Worm (Caenorhabditis elegans) whole organism, L1 larva: Measurements from ENCODE around the gene F47D12.7.

ENCODE experiments used
- C16A3.4 ChIP-seq: fragments of 150-350 bp; optimal IDR thresholded peaks from 2 replicates; lab custom pipeline; 2014; ENCODE audit warnings: missing biosample characterization, missing genetic modification characterization
- C34B4.2 ChIP-seq: sonication (generic microtip); optimal IDR thresholded peaks from 2 replicates; lab custom pipeline; 2017; ENCODE audit warnings: mild to moderate bottlenecking, missing genetic modification characterization, missing compliant biosample characterization
- alr-1 ChIP-seq: fragments of 200-800 bp; sonication (Bioruptor generic); optimal IDR thresholded peaks from 2 replicates; lab custom pipeline; 2018; ENCODE audit warnings: borderline replicate concordance, mild to moderate bottlenecking, missing genetic modification characterization, missing compliant biosample characterization
- ama-1 ChIP-seq: fragments of 150-350 bp; optimal IDR thresholded peaks from 2 replicates; lab custom pipeline; 2014
- ceh-82 ChIP-seq, 3 experiments: fragments of 150-350 bp in 1 of 3; sonication (generic microtip) in 2 of 3; optimal IDR thresholded peaks; 2 replicates each; lab custom pipeline; 2014 to 2017; ENCODE audit warnings: missing biosample characterization in 3 of 3, missing genetic modification characterization in 3 of 3
- ceh-90 ChIP-seq: sonication (generic microtip); optimal IDR thresholded peaks from 2 replicates; lab custom pipeline; 2016; ENCODE audit warnings: missing genetic modification characterization, missing compliant biosample characterization
- dpl-1 ChIP-seq, 3 experiments: fragments of 150-350 bp in 2 of 3; sonication (generic microtip) in 1 of 3; optimal IDR thresholded peaks; 2 replicates each; lab custom pipeline; 2014 to 2017; ENCODE audit warnings: missing biosample characterization in 3 of 3, missing genetic modification characterization in 3 of 3, missing genetic modification reagents in 3 of 3
- dsc-1 ChIP-seq: sonication (generic microtip); optimal IDR thresholded peaks from 2 replicates; lab custom pipeline; 2016; ENCODE audit warnings: mild to moderate bottlenecking, missing genetic modification characterization, missing compliant biosample characterization
- efl-1 ChIP-seq, 4 experiments: fragments of 150-350 bp; optimal IDR thresholded peaks in 3 of 4; peaks in 1 of 4; 1 replicate in 1 of 4; 2 replicates in 3 of 4; lab custom pipeline; 2014; ENCODE audit warnings: missing biosample characterization in 2 of 4, missing genetic modification characterization in 2 of 4, missing genetic modification reagents in 2 of 4
- egl-13 ChIP-seq: sonication (generic microtip); optimal IDR thresholded peaks from 2 replicates; lab custom pipeline; 2016; ENCODE audit warnings: missing genotype, missing genetic modification reagents, missing genetic modification characterization, missing compliant biosample characterization
- elt-2 ChIP-seq: sonication (generic microtip); optimal IDR thresholded peaks from 2 replicates; lab custom pipeline; 2016; ENCODE audit warnings: missing genetic modification characterization, mild to moderate bottlenecking, inconsistent platforms, missing compliant biosample characterization, missing genetic modification reagents
- elt-3 ChIP-seq, 6 experiments: fragments of 150-350 bp in 1 of 6; sonication (generic microtip); optimal IDR thresholded peaks; 2 replicates each; lab custom pipeline; 2017 to 2018; ENCODE audit warnings: missing biosample characterization in 6 of 6, missing genetic modification characterization in 6 of 6, inconsistent platforms in 1 of 6
- fkh-10 ChIP-seq: sonication (generic microtip); optimal IDR thresholded peaks from 2 replicates; lab custom pipeline; 2017; ENCODE audit warnings: missing biosample characterization, missing genetic modification reagents, missing genetic modification characterization
- fkh-4 ChIP-seq: sonication (generic microtip); optimal IDR thresholded peaks from 2 replicates; lab custom pipeline; 2016; ENCODE audit warnings: missing compliant biosample characterization, missing genetic modification characterization, borderline replicate concordance
- fos-1 ChIP-seq: fragments of 150-350 bp; optimal IDR thresholded peaks from 2 replicates; lab custom pipeline; 2014; ENCODE audit warnings: missing biosample characterization, missing genetic modification characterization
- hlh-4 ChIP-seq: sonication (generic microtip); optimal IDR thresholded peaks from 2 replicates; lab custom pipeline; 2016; ENCODE audit warnings: mild to moderate bottlenecking, missing genetic modification characterization, missing compliant biosample characterization
- isw-1 ChIP-seq: fragments of 200-800 bp; sonication (Bioruptor generic); IDR thresholded peaks from 2 replicates; pipeline ENCODE4 v1.3.6; 2022; ENCODE audit warnings: missing genetic modification characterization, missing compliant biosample characterization
- lin-13 ChIP-seq: fragments of 150-350 bp; optimal IDR thresholded peaks from 2 replicates; lab custom pipeline; 2014; ENCODE audit warnings: missing biosample characterization, missing genetic modification reagents, missing genetic modification characterization
- lin-14 ChIP-seq: fragments of 200-800 bp; sonication (Bioruptor generic); optimal IDR thresholded peaks from 2 replicates; lab custom pipeline; 2018; ENCODE audit warnings: mild to moderate bottlenecking, missing genetic modification characterization, moderate library complexity, missing compliant biosample characterization
- lin-15B ChIP-seq: fragments of 150-350 bp; sonication (generic microtip); optimal IDR thresholded peaks from 3 replicates; lab custom pipeline; 2014; ENCODE audit warnings: missing biosample characterization, missing genetic modification characterization
- lin-35 ChIP-seq, 2 experiments: fragments of 150-350 bp; optimal IDR thresholded peaks; 2 replicates each; lab custom pipeline; 2014; ENCODE audit warnings: missing biosample characterization in 2 of 2, missing genetic modification characterization in 2 of 2, missing genetic modification reagents in 2 of 2
- lin-39 ChIP-seq: fragments of 150-350 bp; optimal IDR thresholded peaks from 2 replicates; lab custom pipeline; 2014; ENCODE audit warnings: missing biosample characterization, missing genetic modification reagents, missing genetic modification characterization
- lir-3 ChIP-seq: sonication (generic microtip); optimal IDR thresholded peaks from 2 replicates; lab custom pipeline; 2016; ENCODE audit warnings: mild to moderate bottlenecking, missing genetic modification characterization, moderate library complexity, missing compliant biosample characterization; ENCODE audit not compliant: poor library complexity
- lsy-2 ChIP-seq, 2 experiments: fragments of 150-350 bp; optimal IDR thresholded peaks; 2 replicates each; lab custom pipeline; 2014; ENCODE audit warnings: missing biosample characterization in 2 of 2, missing genetic modification characterization in 2 of 2
- mdl-1 ChIP-seq, 2 experiments: fragments of 150-350 bp; optimal IDR thresholded peaks; 2 replicates each; lab custom pipeline; 2014 to 2017; ENCODE audit warnings: missing biosample characterization in 2 of 2, missing genetic modification characterization in 2 of 2, inconsistent platforms in 1 of 2
- mep-1 ChIP-seq: fragments of 150-350 bp; optimal IDR thresholded peaks from 2 replicates; lab custom pipeline; 2014; ENCODE audit warnings: missing biosample characterization, missing genetic modification characterization
- nhr-12 ChIP-seq: sonication (generic microtip); optimal IDR thresholded peaks from 2 replicates; lab custom pipeline; 2017; ENCODE audit warnings: missing biosample characterization, missing genetic modification characterization
- nhr-19 ChIP-seq: fragments of 200-800 bp; sonication (Bioruptor generic); conservative IDR thresholded peaks from 2 replicates; pipeline ENCODE4 v1.3.6; 2022; ENCODE audit warnings: missing genetic modification characterization, missing compliant biosample characterization
- nhr-20 ChIP-seq: sonication (generic microtip); optimal IDR thresholded peaks from 2 replicates; lab custom pipeline; 2016; ENCODE audit warnings: mild to moderate bottlenecking, missing genetic modification characterization, missing compliant biosample characterization
- nhr-237 ChIP-seq: fragments of 150-350 bp; optimal IDR thresholded peaks from 2 replicates; lab custom pipeline; 2014; ENCODE audit warnings: missing biosample characterization, missing genetic modification characterization
- nhr-28 ChIP-seq: fragments of 150-350 bp; optimal IDR thresholded peaks from 2 replicates; lab custom pipeline; 2014; ENCODE audit warnings: missing biosample characterization, missing genetic modification characterization
- nhr-47 ChIP-seq: sonication (generic microtip); optimal IDR thresholded peaks from 2 replicates; lab custom pipeline; 2016; ENCODE audit warnings: mild to moderate bottlenecking, missing genetic modification characterization, moderate library complexity, missing compliant biosample characterization
- nhr-71 ChIP-seq: sonication (generic microtip); optimal IDR thresholded peaks from 2 replicates; lab custom pipeline; 2016; ENCODE audit warnings: mild to moderate bottlenecking, missing genetic modification characterization, moderate library complexity, missing compliant biosample characterization
- nhr-76 ChIP-seq: sonication (generic microtip); optimal IDR thresholded peaks from 2 replicates; lab custom pipeline; 2017; ENCODE audit warnings: missing biosample characterization, missing genetic modification characterization
- nhr-85 ChIP-seq: sonication (generic microtip); peaks from one replicate; lab custom pipeline; 2016; ENCODE audit warnings: missing genetic modification characterization, inconsistent platforms, missing compliant biosample characterization
- pax-3 ChIP-seq: fragments of 200-800 bp; sonication (Bioruptor generic); optimal IDR thresholded peaks from 2 replicates; lab custom pipeline; 2018; ENCODE audit warnings: mild to moderate bottlenecking, missing genetic modification characterization, moderate library complexity, missing compliant biosample characterization
- pqm-1 ChIP-seq: sonication (generic microtip); optimal IDR thresholded peaks from 3 replicates; lab custom pipeline; 2017; ENCODE audit warnings: missing biosample characterization, missing genetic modification characterization
- rnt-1 ChIP-seq: sonication (generic microtip); optimal IDR thresholded peaks from 2 replicates; lab custom pipeline; 2016; ENCODE audit warnings: mild to moderate bottlenecking, missing genetic modification characterization, moderate library complexity, missing compliant biosample characterization
- skn-1 ChIP-seq: fragments of 150-350 bp; optimal IDR thresholded peaks from 2 replicates; lab custom pipeline; 2014; ENCODE audit warnings: missing biosample characterization, missing genetic modification characterization
- snpc-4 ChIP-seq: fragments of 150-350 bp; optimal IDR thresholded peaks from 2 replicates; lab custom pipeline; 2014; ENCODE audit warnings: missing biosample characterization, missing genetic modification characterization
- swsn-7 ChIP-seq: sonication (generic microtip); optimal IDR thresholded peaks from 2 replicates; lab custom pipeline; 2016; ENCODE audit warnings: missing genetic modification characterization, missing compliant biosample characterization
- tbx-2 ChIP-seq: sonication (generic microtip); optimal IDR thresholded peaks from 2 replicates; lab custom pipeline; 2016; ENCODE audit warnings: missing genetic modification characterization, missing compliant biosample characterization
- unc-86 ChIP-seq: sonication (generic microtip); optimal IDR thresholded peaks from 2 replicates; lab custom pipeline; 2016; ENCODE audit warnings: missing genetic modification characterization, missing compliant biosample characterization
- xbp-1 ChIP-seq: sonication (generic microtip); optimal IDR thresholded peaks from 2 replicates; lab custom pipeline; 2016; ENCODE audit warnings: missing genetic modification characterization, missing compliant biosample characterization
- zag-1 ChIP-seq: fragments of 150-350 bp; optimal IDR thresholded peaks from 2 replicates; lab custom pipeline; 2014; ENCODE audit warnings: missing biosample characterization, missing genetic modification characterization
- zip-4 ChIP-seq: fragments of 200-800 bp; sonication (Bioruptor generic); optimal IDR thresholded peaks from 2 replicates; lab custom pipeline; 2018; ENCODE audit warnings: mild to moderate bottlenecking, missing genetic modification characterization, moderate library complexity, missing compliant biosample characterization
- ztf-11 ChIP-seq, 2 experiments: sonication (generic microtip); optimal IDR thresholded peaks; 2 replicates each; lab custom pipeline; 2016 to 2017; ENCODE audit warnings: missing genetic modification characterization in 2 of 2, missing biosample characterization in 1 of 2, missing compliant biosample characterization in 1 of 2
- ztf-4 ChIP-seq: fragments of 150-350 bp; optimal IDR thresholded peaks from 2 replicates; lab custom pipeline; 2014; ENCODE audit warnings: missing biosample characterization, missing genetic modification characterization

The F47D12.7 gene

ce11 chrIII:6295972-6296700, at the start of gene F47D12.7:
Gene F47D12.7, minus strand, starts transcription at chrIII:6296022.
- no peak for TF ChIP-seq dsc-1 (tag; lab: Kevin White, UChicago)
- TF ChIP-seq egl-13 (tag; lab: Kevin White, UChicago) = no peak
- TF ChIP-seq zag-1 = no peak
- TF ChIP-seq lin-14 (GFP tag; lab: Kevin White, UChicago) = no peak
- no peak for TF ChIP-seq pqm-1
- TF ChIP-seq fkh-10 (GFP tag; lab: Kevin White, UChicago) = no peak
- TF ChIP-seq nhr-85 (tag; lab: Kevin White, UChicago) = no peak
- no peak for TF ChIP-seq pax-3
- no peak for TF ChIP-seq nhr-19
- TF ChIP-seq elt-2 = no peak
- TF ChIP-seq ztf-11 (tag; optimal IDR thresholded peaks at IDR 0.05; lab: Kevin White, UChicago) = no peak
- no peak for TF ChIP-seq ztf-4 (tag; lab: Kevin White, UChicago)
- TF ChIP-seq ceh-82 (tag; optimal IDR thresholded peaks at IDR 0.05; lab: Kevin White, UChicago) = no peak
- TF ChIP-seq alr-1 (tag; lab: Kevin White, UChicago) = no peak
- no peak for TF ChIP-seq nhr-71 (tag; lab: Kevin White, UChicago)
- TF ChIP-seq xbp-1 (tag; lab: Kevin White, UChicago) = no peak

- TF ChIP-seq dpl-1 (GFP tag; optimal IDR thresholded peaks at IDR 0.05; lab: Kevin White, UChicago) (peak; percentile 68 to 79 (median 78)), efl-1 (optimal IDR thresholded peaks at IDR 0.05; lab: Kevin White, UChicago) (peak; percentile 85 to 86), efl-1 (GFP tag; optimal IDR thresholded peaks at IDR 0.05 in 1 of 2; lab: Kevin White, UChicago) (peak; percentile 75 to 97), nhr-12 (tag; lab: Kevin White, UChicago) (no peak), lin-13 (GFP tag; lab: Kevin White, UChicago) (peak; percentile 90), fkh-10 (GFP tag; lab: Kevin White, UChicago) (peak; percentile 12), fos-1 (tag; lab: Kevin White, UChicago) (peak; percentile 87), nhr-237 (peak; percentile 52), C16A3.4 (peak; percentile 94), ceh-82 (tag; optimal IDR thresholded peaks at IDR 0.05; lab: Kevin White, UChicago) (peak; percentile 76 to 85 (median 79)), nhr-20 (peak; percentile 94), C34B4.2 (tag; lab: Kevin White, UChicago) (no peak), nhr-76 (tag; lab: Kevin White, UChicago) (no peak), pax-3 (peak; percentile 30), lir-3 (tag; lab: Kevin White, UChicago) (peak; percentile 51), ceh-90 (tag; lab: Kevin White, UChicago) (peak; percentile 21), tbx-2 (tag; lab: Kevin White, UChicago) (peak; percentile 81), rnt-1 (tag; lab: Kevin White, UChicago) (peak; percentile 93), unc-86 (tag; lab: Kevin White, UChicago) (peak; percentile 78), mdl-1 (tag; optimal IDR thresholded peaks at IDR 0.05; lab: Kevin White, UChicago) (peak in 1 of 2 experiments; percentile 79), fkh-4 (tag; lab: Kevin White, UChicago) (peak; percentile 44), hlh-4 (tag; lab: Kevin White, UChicago) (no peak), skn-1 (tag; lab: Kevin White, UChicago) (peak; percentile 66), snpc-4 (tag; lab: Kevin White, UChicago) (peak; percentile 70), nhr-85 (tag; lab: Kevin White, UChicago) (peak; percentile 94), zip-4 (GFP tag; lab: Kevin White, UChicago) (peak; percentile 39), lin-35 (GFP tag; optimal IDR thresholded peaks at IDR 0.05; lab: Kevin White, UChicago) (peak; percentile 84 to 87), lsy-2 (tag; optimal IDR thresholded peaks at IDR 0.05; lab: Kevin White, UChicago) (peak; percentile 98 to 99), zag-1 (peak; percentile 84), mep-1 (peak; percentile 89), lin-15B (tag; lab: Kevin White, UChicago) (peak; percentile 51), swsn-7 (tag; lab: Kevin White, UChicago) (peak; percentile 89), nhr-47 (tag; lab: Kevin White, UChicago) (peak; percentile 90), elt-2 (peak; percentile 39), dsc-1 (tag; lab: Kevin White, UChicago) (peak; percentile 84), lin-39 (tag; lab: Kevin White, UChicago) (peak; percentile 33), xbp-1 (tag; lab: Kevin White, UChicago) (peak; percentile 80), ama-1 (peak; percentile 44), nhr-28 (tag; lab: Kevin White, UChicago) (no peak), isw-1 (GFP tag; lab: Robert Waterston, UW) (peak; percentile 77), elt-3 (tag; optimal IDR thresholded peaks at IDR 0.05; lab: Kevin White, UChicago) (peak in 3 of 6 experiments; percentile 25 to 68 (median 64))
These were observed 48.9 kb upstream of the F47D12.7 start for ce11 chrIII:6344737-6345136.
